Worm (Caenorhabditis elegans): Measurements from ENCODE around the gene rog-1.

Gene rog-1

ce11 chrII:1374889-1375288, at the start of gene rog-1:
Gene rog-1, minus strand, starts transcription at chrII:1374989.
- TF ChIP-seq Y55F3AM.14 (GFP tag; optimal IDR thresholded peaks at IDR 0.05) (no peak), zag-1 (tag; optimal IDR thresholded peaks at IDR 0.05) (no peak), ztf-4 (tag; optimal IDR thresholded peaks at IDR 0.05) (no peak), nhr-23 (tag; optimal IDR thresholded peaks at IDR 0.05) (no peak), nhr-77 (tag; optimal IDR thresholded peaks at IDR 0.05) (no peak), ztf-11 (tag; optimal IDR thresholded peaks at IDR 0.05) (no peak), elt-3 (tag; optimal IDR thresholded peaks at IDR 0.05) (no peak)

- no peak for TF ChIP-seq nhr-77 (tag; optimal IDR thresholded peaks at IDR 0.05)
- no peak for TF ChIP-seq nhr-23 (tag; optimal IDR thresholded peaks at IDR 0.05)
- TF ChIP-seq ZK546.5 (tag; optimal IDR thresholded peaks at IDR 0.05) = no peak
- TF ChIP-seq F13H6.1 (tag; optimal IDR thresholded peaks at IDR 0.05) = no peak
- no peak for TF ChIP-seq peb-1 (tag; optimal IDR thresholded peaks at IDR 0.05)
These were observed 48.9 kb upstream of the rog-1 start, which contains the start of gene Y51H7C.10 for ce11 chrII:1423660-1424059. Gene Y51H7C.10, minus strand, starts transcription at chrII:1423760.

- TF ChIP-seq lin-11 (tag; optimal IDR thresholded peaks at IDR 0.05) = no peak
- no peak for TF ChIP-seq R02D3.7 (tag; optimal IDR thresholded peaks at IDR 0.05)
- no peak for TF ChIP-seq nhr-77 (tag; optimal IDR thresholded peaks at IDR 0.05)
- TF ChIP-seq mdl-1 (tag; optimal IDR thresholded peaks at IDR 0.05) = no peak
- no peak for TF ChIP-seq ztf-11 (tag; optimal IDR thresholded peaks at IDR 0.05)
- TF ChIP-seq elt-3 (tag; optimal IDR thresholded peaks at IDR 0.05) = no peak
These were observed 46.1 kb upstream of the rog-1 start for ce11 chrII:1420806-1421463.

DNA sequence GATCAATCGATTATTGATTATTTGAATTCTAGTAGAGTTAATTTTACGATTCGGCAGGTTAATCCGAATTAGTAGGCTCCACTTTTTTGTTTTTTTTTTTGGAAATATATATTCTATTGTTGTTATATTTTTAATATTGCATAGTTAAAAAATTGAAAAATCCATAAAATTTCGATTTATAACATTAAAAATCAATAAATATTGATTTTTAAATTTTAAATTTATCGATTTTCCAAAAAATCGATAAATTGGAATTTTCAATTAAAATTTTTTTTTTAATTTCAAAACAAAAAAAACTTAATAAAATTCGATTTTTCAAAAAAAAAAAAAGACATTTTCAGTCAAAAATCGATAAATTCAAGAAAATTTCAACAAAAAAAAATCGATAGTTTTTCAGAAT, 45.2 kb upstream of the rog-1 start:
- TF ChIP-seq nhr-25 (tag; optimal IDR thresholded peaks at IDR 0.05) (no peak), zag-1 (tag; optimal IDR thresholded peaks at IDR 0.05) (no peak), gmeb-1 (tag; optimal IDR thresholded peaks at IDR 0.05) (no peak), lin-39 (tag; optimal IDR thresholded peaks at IDR 0.05) (no peak)

- TF ChIP-seq nhr-23 (tag; optimal IDR thresholded peaks at IDR 0.05) = no peak
- TF ChIP-seq lin-39 (tag; optimal IDR thresholded peaks at IDR 0.05) = no peak
- no peak for TF ChIP-seq elt-1 (tag; optimal IDR thresholded peaks at IDR 0.05)
- no peak for TF ChIP-seq snpc-4 (tag; optimal IDR thresholded peaks at IDR 0.05)
- no peak for TF ChIP-seq F13H6.1 (tag; optimal IDR thresholded peaks at IDR 0.05)
- TF ChIP-seq ama-1 (optimal IDR thresholded peaks at IDR 0.05) = no peak
- no peak for TF ChIP-seq alr-1 (tag; optimal IDR thresholded peaks at IDR 0.05)
- TF ChIP-seq lsy-2 (tag; optimal IDR thresholded peaks at IDR 0.05) = no peak
- TF ChIP-seq nhr-129 (tag; optimal IDR thresholded peaks at IDR 0.05) = no peak
- TF ChIP-seq aly-2 (tag; optimal IDR thresholded peaks at IDR 0.05) = no peak
- no peak for TF ChIP-seq nhr-21 (tag; optimal IDR thresholded peaks at IDR 0.05)
- TF ChIP-seq nhr-11 (tag; optimal IDR thresholded peaks at IDR 0.05) = no peak
- TF ChIP-seq Y55F3AM.14 (GFP tag; optimal IDR thresholded peaks at IDR 0.05) = no peak
- no peak for TF ChIP-seq egl-27 (tag; optimal IDR thresholded peaks at IDR 0.05)
- no peak for TF ChIP-seq mab-5 (tag; optimal IDR thresholded peaks at IDR 0.05)
- no peak for TF ChIP-seq ztf-11 (tag; optimal IDR thresholded peaks at IDR 0.05)
These were observed 37.6 kb upstream of the rog-1 start, which contains the start of gene alkb-1 for ce11 chrII:1412359-1412907. Gene alkb-1, plus strand, starts transcription at chrII:1412409.

ce11 chrII:1411372-1411771, 36.6 kb upstream of the rog-1 start, which contains the start of gene Y51H7C.9:
Gene Y51H7C.9, minus strand, starts transcription at chrII:1411472.
- TF ChIP-seq mab-5 (tag; optimal IDR thresholded peaks at IDR 0.05) = no peak
- TF ChIP-seq elt-3 (tag; optimal IDR thresholded peaks at IDR 0.05) = no peak

- TF ChIP-seq mdl-1 (tag; optimal IDR thresholded peaks at IDR 0.05) (no peak), nhr-11 (tag; optimal IDR thresholded peaks at IDR 0.05) (no peak), unc-55 (GFP tag; optimal IDR thresholded peaks at IDR 0.05) (no peak), peb-1 (tag; optimal IDR thresholded peaks at IDR 0.05) (no peak), ZK546.5 (tag; optimal IDR thresholded peaks at IDR 0.05) (no peak), dmd-4 (tag; optimal IDR thresholded peaks at IDR 0.05) (no peak), skn-1 (tag; optimal IDR thresholded peaks at IDR 0.05) (no peak), zag-1 (tag; optimal IDR thresholded peaks at IDR 0.05) (no peak), mab-5 (tag; optimal IDR thresholded peaks at IDR 0.05) (no peak), nhr-23 (tag; optimal IDR thresholded peaks at IDR 0.05) (no peak), lsy-2 (tag; optimal IDR thresholded peaks at IDR 0.05) (no peak)
These were observed 28.3 kb upstream of the rog-1 start, which contains the start of the genes Y51H7C.41 and cogc-4 for ce11 chrII:1403056-1403455. Gene Y51H7C.41, plus strand, starts transcription at chrII:1403321. Gene cogc-4, plus strand, starts transcription at chrII:1403441.
